Worm (Caenorhabditis elegans): ENCODE data around the gene M02F4.1.

- TF ChIP-seq skn-1 (tag; optimal IDR thresholded peaks at IDR 0.05) (peak; percentile 96), mdl-1 (tag; optimal IDR thresholded peaks at IDR 0.05) (peak; percentile 89 to 96)
Measured at ce11 chrX:2996976-2997399, 31.9 kb downstream of the M02F4.1 start.

All from whole organism, L2 larva.